Worm (Caenorhabditis elegans) whole organism, L1 larva: Measurements from ENCODE around the gene str-88.

Source experiments
- C16A3.4 ChIP-seq: fragments of 150-350 bp; optimal IDR thresholded peaks from 2 replicates; lab custom pipeline; 2014; ENCODE audit warnings: missing biosample characterization, missing genetic modification characterization
- C34B4.2 ChIP-seq: sonication (generic microtip); optimal IDR thresholded peaks from 2 replicates; lab custom pipeline; 2017; ENCODE audit warnings: mild to moderate bottlenecking, missing genetic modification characterization, missing compliant biosample characterization
- F16B12.6 ChIP-seq: fragments of 150-350 bp; optimal IDR thresholded peaks from 2 replicates; lab custom pipeline; 2014; ENCODE audit warnings: missing biosample characterization, missing genetic modification characterization
- aha-1 ChIP-seq: fragments of 150-350 bp; optimal IDR thresholded peaks from 2 replicates; lab custom pipeline; 2014; ENCODE audit warnings: missing biosample characterization, missing genetic modification characterization
- alr-1 ChIP-seq: fragments of 200-800 bp; sonication (Bioruptor generic); optimal IDR thresholded peaks from 2 replicates; lab custom pipeline; 2018; ENCODE audit warnings: borderline replicate concordance, mild to moderate bottlenecking, missing genetic modification characterization, missing compliant biosample characterization
- aly-2 ChIP-seq: fragments of 150-350 bp; optimal IDR thresholded peaks from 2 replicates; lab custom pipeline; 2014; ENCODE audit warnings: missing biosample characterization, missing genetic modification characterization
- ama-1 ChIP-seq: fragments of 150-350 bp; optimal IDR thresholded peaks from 2 replicates; lab custom pipeline; 2014
- blmp-1 ChIP-seq: fragments of 150-350 bp; optimal IDR thresholded peaks from 2 replicates; lab custom pipeline; 2014; ENCODE audit warnings: missing biosample characterization, missing genetic modification characterization
- ceh-90 ChIP-seq: sonication (generic microtip); optimal IDR thresholded peaks from 2 replicates; lab custom pipeline; 2016; ENCODE audit warnings: missing genetic modification characterization, missing compliant biosample characterization
- ces-1 ChIP-seq: fragments of 150-350 bp; optimal IDR thresholded peaks from 2 replicates; lab custom pipeline; 2014; ENCODE audit warnings: missing biosample characterization, missing genetic modification reagents, missing genetic modification characterization
- dsc-1 ChIP-seq: sonication (generic microtip); optimal IDR thresholded peaks from 2 replicates; lab custom pipeline; 2016; ENCODE audit warnings: mild to moderate bottlenecking, missing genetic modification characterization, missing compliant biosample characterization
- efl-1 ChIP-seq, 4 experiments: fragments of 150-350 bp; optimal IDR thresholded peaks in 3 of 4; peaks in 1 of 4; 1 replicate in 1 of 4; 2 replicates in 3 of 4; lab custom pipeline; 2014; ENCODE audit warnings: missing biosample characterization in 2 of 4, missing genetic modification characterization in 2 of 4, missing genetic modification reagents in 2 of 4
- elt-3 ChIP-seq, 6 experiments: fragments of 150-350 bp in 1 of 6; sonication (generic microtip); optimal IDR thresholded peaks; 2 replicates each; lab custom pipeline; 2017 to 2018; ENCODE audit warnings: missing biosample characterization in 6 of 6, missing genetic modification characterization in 6 of 6, inconsistent platforms in 1 of 6
- ets-5 ChIP-seq: fragments of 200-800 bp; sonication (Bioruptor generic); IDR thresholded peaks from 2 replicates; pipeline ENCODE4 v1.3.6; 2022; ENCODE audit warnings: missing genetic modification characterization, missing compliant biosample characterization
- fkh-4 ChIP-seq: sonication (generic microtip); optimal IDR thresholded peaks from 2 replicates; lab custom pipeline; 2016; ENCODE audit warnings: missing compliant biosample characterization, missing genetic modification characterization, borderline replicate concordance
- fkh-8 ChIP-seq: sonication (generic microtip); optimal IDR thresholded peaks from 2 replicates; lab custom pipeline; 2016; ENCODE audit warnings: mild to moderate bottlenecking, missing genetic modification characterization, missing compliant biosample characterization
- hlh-17 ChIP-seq: fragments of 200-800 bp; sonication (Bioruptor generic); optimal IDR thresholded peaks from 2 replicates; lab custom pipeline; 2018; ENCODE audit warnings: missing genetic modification characterization, mild to moderate bottlenecking, missing compliant biosample characterization, moderate library complexity, borderline replicate concordance
- hlh-4 ChIP-seq: sonication (generic microtip); optimal IDR thresholded peaks from 2 replicates; lab custom pipeline; 2016; ENCODE audit warnings: mild to moderate bottlenecking, missing genetic modification characterization, missing compliant biosample characterization
- lin-13 ChIP-seq: fragments of 150-350 bp; optimal IDR thresholded peaks from 2 replicates; lab custom pipeline; 2014; ENCODE audit warnings: missing biosample characterization, missing genetic modification reagents, missing genetic modification characterization
- lsy-2 ChIP-seq, 2 experiments: fragments of 150-350 bp; optimal IDR thresholded peaks; 2 replicates each; lab custom pipeline; 2014; ENCODE audit warnings: missing biosample characterization in 2 of 2, missing genetic modification characterization in 2 of 2
- mdl-1 ChIP-seq, 2 experiments: fragments of 150-350 bp; optimal IDR thresholded peaks; 2 replicates each; lab custom pipeline; 2014 to 2017; ENCODE audit warnings: missing biosample characterization in 2 of 2, missing genetic modification characterization in 2 of 2, inconsistent platforms in 1 of 2
- mef-2 ChIP-seq: fragments of 150-350 bp; optimal IDR thresholded peaks from 2 replicates; lab custom pipeline; 2014; ENCODE audit warnings: missing biosample characterization, missing genetic modification characterization
- nhr-11 ChIP-seq: fragments of 150-350 bp; optimal IDR thresholded peaks from 2 replicates; lab custom pipeline; 2014; ENCODE audit warnings: missing biosample characterization, missing genetic modification characterization
- nhr-20 ChIP-seq: sonication (generic microtip); optimal IDR thresholded peaks from 2 replicates; lab custom pipeline; 2016; ENCODE audit warnings: mild to moderate bottlenecking, missing genetic modification characterization, missing compliant biosample characterization
- nhr-71 ChIP-seq: sonication (generic microtip); optimal IDR thresholded peaks from 2 replicates; lab custom pipeline; 2016; ENCODE audit warnings: mild to moderate bottlenecking, missing genetic modification characterization, moderate library complexity, missing compliant biosample characterization
- nhr-76 ChIP-seq: sonication (generic microtip); optimal IDR thresholded peaks from 2 replicates; lab custom pipeline; 2017; ENCODE audit warnings: missing biosample characterization, missing genetic modification characterization
- nhr-85 ChIP-seq: sonication (generic microtip); peaks from one replicate; lab custom pipeline; 2016; ENCODE audit warnings: missing genetic modification characterization, inconsistent platforms, missing compliant biosample characterization
- nhr-90 ChIP-seq: sonication (generic microtip); optimal IDR thresholded peaks from 2 replicates; lab custom pipeline; 2016; ENCODE audit warnings: mild to moderate bottlenecking, missing genetic modification characterization, missing compliant biosample characterization; ENCODE audit not compliant: poor library complexity
- pag-3 ChIP-seq: sonication (generic microtip); optimal IDR thresholded peaks from 2 replicates; lab custom pipeline; 2017; ENCODE audit warnings: missing genetic modification characterization, mild to moderate bottlenecking, missing compliant biosample characterization, antibody characterized with exemption, borderline replicate concordance; ENCODE audit not compliant: insufficient read depth
- pqm-1 ChIP-seq: sonication (generic microtip); optimal IDR thresholded peaks from 3 replicates; lab custom pipeline; 2017; ENCODE audit warnings: missing biosample characterization, missing genetic modification characterization
- sup-37 ChIP-seq: fragments of 200-800 bp; sonication (Bioruptor generic); optimal IDR thresholded peaks from 2 replicates; lab custom pipeline; 2018; ENCODE audit warnings: mild to moderate bottlenecking, missing genetic modification characterization, missing compliant biosample characterization
- tbx-2 ChIP-seq: sonication (generic microtip); optimal IDR thresholded peaks from 2 replicates; lab custom pipeline; 2016; ENCODE audit warnings: missing genetic modification characterization, missing compliant biosample characterization
- vab-15 ChIP-seq: sonication (generic microtip); optimal IDR thresholded peaks from 2 replicates; lab custom pipeline; 2017; ENCODE audit warnings: missing genotype, mild to moderate bottlenecking, missing genetic modification characterization, missing compliant biosample characterization
- xbp-1 ChIP-seq: sonication (generic microtip); optimal IDR thresholded peaks from 2 replicates; lab custom pipeline; 2016; ENCODE audit warnings: missing genetic modification characterization, missing compliant biosample characterization
- zag-1 ChIP-seq: fragments of 150-350 bp; optimal IDR thresholded peaks from 2 replicates; lab custom pipeline; 2014; ENCODE audit warnings: missing biosample characterization, missing genetic modification characterization
- zip-4 ChIP-seq: fragments of 200-800 bp; sonication (Bioruptor generic); optimal IDR thresholded peaks from 2 replicates; lab custom pipeline; 2018; ENCODE audit warnings: mild to moderate bottlenecking, missing genetic modification characterization, moderate library complexity, missing compliant biosample characterization

The str-88 gene

ce11 chrV:15349044-15349443 is 34.6 kb downstream of the str-88 start, which contains the start of gene clec-230:
Gene clec-230, minus strand, starts transcription at chrV:15349144.
- TF ChIP-seq aha-1 (tag; lab: Kevin White, UChicago) (no peak), fkh-8 (tag; lab: Kevin White, UChicago) (no peak)

- no peak for TF ChIP-seq xbp-1 (tag; lab: Kevin White, UChicago)
- TF ChIP-seq fkh-8 (tag; lab: Kevin White, UChicago): no peak
- TF ChIP-seq sup-37 (GFP tag; lab: Kevin White, UChicago): no peak
- TF ChIP-seq pag-3 (tag; lab: Kevin White, UChicago): no peak
- TF ChIP-seq dsc-1 (tag; lab: Kevin White, UChicago): no peak
- TF ChIP-seq F16B12.6 (tag; lab: Kevin White, UChicago): no peak
- TF ChIP-seq pqm-1: no peak
- no peak for TF ChIP-seq ets-5
- TF ChIP-seq ama-1 (lab: Kevin White, UChicago): no peak
- no peak for TF ChIP-seq hlh-4 (tag; lab: Kevin White, UChicago)
- no peak for TF ChIP-seq alr-1 (tag; lab: Kevin White, UChicago)
- TF ChIP-seq nhr-20: no peak
- TF ChIP-seq zip-4 (GFP tag; lab: Kevin White, UChicago): no peak
- no peak for TF ChIP-seq ces-1
- no peak for TF ChIP-seq nhr-76 (tag; lab: Kevin White, UChicago)
- no peak for TF ChIP-seq mef-2
- no peak for TF ChIP-seq C16A3.4 (tag; lab: Kevin White, UChicago)
Observed at ce11 chrV:15347292-15347691, 36.3 kb downstream of the str-88 start, which contains the start of gene C29F3.3. Gene C29F3.3, minus strand, starts transcription at chrV:15347392.

- no peak for TF ChIP-seq fkh-4 (tag; lab: Kevin White, UChicago)
- TF ChIP-seq nhr-85: no peak
- TF ChIP-seq lsy-2 (tag; optimal IDR thresholded peaks at IDR 0.05; lab: Kevin White, UChicago): no peak
- no peak for TF ChIP-seq ceh-90 (tag; lab: Kevin White, UChicago)
- no peak for TF ChIP-seq mdl-1 (tag; optimal IDR thresholded peaks at IDR 0.05; lab: Kevin White, UChicago)
- no peak for TF ChIP-seq nhr-71 (tag; lab: Kevin White, UChicago)
- no peak for TF ChIP-seq aly-2 (tag; lab: Kevin White, UChicago)
- TF ChIP-seq fkh-8 (tag; lab: Kevin White, UChicago): no peak
- no peak for TF ChIP-seq C34B4.2 (tag; lab: Kevin White, UChicago)
- TF ChIP-seq nhr-11 (tag; lab: Kevin White, UChicago): no peak
- no peak for TF ChIP-seq zag-1 (tag; lab: Kevin White, UChicago)
- no peak for TF ChIP-seq blmp-1
- TF ChIP-seq hlh-17 (GFP tag; lab: Kevin White, UChicago): no peak
- TF ChIP-seq lin-13 (GFP tag; lab: Kevin White, UChicago): no peak
- no peak for TF ChIP-seq elt-3 (tag; optimal IDR thresholded peaks at IDR 0.05; lab: Kevin White, UChicago)
- TF ChIP-seq nhr-90 (tag; lab: Kevin White, UChicago): no peak
- TF ChIP-seq vab-15 (tag; lab: Kevin White, UChicago): no peak
Observed at ce11 chrV:15344481-15344880, 39.2 kb downstream of the str-88 start, which contains the start of gene wrt-8. Gene wrt-8, minus strand, starts transcription at chrV:15344581.

ce11 chrV:15341404-15341803 is 42.2 kb downstream of the str-88 start, which contains the start of gene clec-229:
Gene clec-229, minus strand, starts transcription at chrV:15341504.
- TF ChIP-seq efl-1 (optimal IDR thresholded peaks at IDR 0.05; lab: Kevin White, UChicago) (no peak), efl-1 (GFP tag; optimal IDR thresholded peaks at IDR 0.05 in 1 of 2; lab: Kevin White, UChicago) (no peak), tbx-2 (tag; lab: Kevin White, UChicago) (no peak)
